Worm (Caenorhabditis elegans) whole organism, young adult: ENCODE results near the gene argk-1.

ENCODE experiments used
- C17E4.6 ChIP-seq: fragments of 200-800 bp; sonication (Bioruptor generic); IDR thresholded peaks from 2 replicates; pipeline ENCODE4 v1.3.6; 2022; ENCODE audit warnings: missing genetic modification reagents, missing genetic modification characterization, missing compliant biosample characterization
- F23B12.7 ChIP-seq: sonication (generic microtip); optimal IDR thresholded peaks from 2 replicates; lab custom pipeline; 2017; ENCODE audit warnings: missing genetic modification characterization, mild to moderate bottlenecking, missing compliant biosample characterization, antibody characterized with exemption, moderate library complexity; ENCODE audit not compliant: insufficient read depth
- F33H1.4 ChIP-seq: fragments of 200-800 bp; sonication (Bioruptor generic); IDR thresholded peaks from 2 replicates; pipeline ENCODE4 v1.3.6; 2022; ENCODE audit warnings: missing genetic modification reagents, missing genetic modification characterization, missing compliant biosample characterization
- T07F8.4 ChIP-seq: sonication (generic microtip); optimal IDR thresholded peaks from 2 replicates; lab custom pipeline; 2016; ENCODE audit warnings: mild to moderate bottlenecking, missing genetic modification characterization, moderate library complexity, missing compliant biosample characterization
- Y53F4B.3 ChIP-seq: fragments of 200-800 bp; sonication (Bioruptor generic); IDR thresholded peaks from 2 replicates; pipeline ENCODE4 v1.3.6; 2022; ENCODE audit warnings: missing genetic modification reagents, missing genetic modification characterization, missing compliant biosample characterization
- Y53G8AR.9 ChIP-seq: fragments of 200-800 bp; sonication (Bioruptor generic); conservative IDR thresholded peaks from 2 replicates; pipeline ENCODE4 v1.3.6; 2022; ENCODE audit warnings: missing genetic modification reagents, missing genetic modification characterization, missing compliant biosample characterization
- Y67H2A.10 ChIP-seq: fragments of 200-800 bp; sonication (Bioruptor generic); conservative IDR thresholded peaks from 2 replicates; pipeline ENCODE4 v1.3.6; 2022; ENCODE audit warnings: missing genetic modification reagents, missing genetic modification characterization, missing compliant biosample characterization
- Y95B8A.8 ChIP-seq: fragments of 200-800 bp; sonication (Bioruptor generic); IDR thresholded peaks from 2 replicates; pipeline ENCODE4 v1.3.6; 2022; ENCODE audit warnings: missing genetic modification reagents, missing genetic modification characterization, missing compliant biosample characterization
- ZK185.1 ChIP-seq: sonication (generic microtip); optimal IDR thresholded peaks from 2 replicates; lab custom pipeline; 2016; ENCODE audit warnings: mild to moderate bottlenecking, missing genetic modification characterization, missing compliant biosample characterization; ENCODE audit not compliant: poor library complexity, severe bottlenecking
- atf-7 ChIP-seq: sonication (generic microtip); optimal IDR thresholded peaks from 2 replicates; lab custom pipeline; 2017; ENCODE audit warnings: mild to moderate bottlenecking, missing genetic modification characterization, missing compliant biosample characterization
- athp-1 ChIP-seq: sonication (generic microtip); optimal IDR thresholded peaks from 2 replicates; lab custom pipeline; 2017; ENCODE audit warnings: mild to moderate bottlenecking, missing genetic modification characterization, missing compliant biosample characterization
- attf-3 ChIP-seq: fragments of 200-800 bp; sonication (Bioruptor generic); conservative IDR thresholded peaks from 2 replicates; pipeline ENCODE4 v1.3.6; 2022; ENCODE audit warnings: missing genetic modification reagents, missing genetic modification characterization, missing compliant biosample characterization
- cebp-2 ChIP-seq: fragments of 200-800 bp; sonication (Bioruptor generic); IDR thresholded peaks from 2 replicates; pipeline ENCODE4 v1.3.6; 2022; ENCODE audit warnings: missing genetic modification characterization, missing compliant biosample characterization
- ceh-27 ChIP-seq: fragments of 200-800 bp; sonication (Bioruptor generic); optimal IDR thresholded peaks from 2 replicates; lab custom pipeline; 2018; ENCODE audit warnings: mild to moderate bottlenecking, missing genetic modification characterization, moderate library complexity, missing compliant biosample characterization
- ceh-58 ChIP-seq: fragments of 200-800 bp; sonication (Bioruptor generic); IDR thresholded peaks from 2 replicates; pipeline ENCODE4 v1.3.6; 2022; ENCODE audit warnings: missing genetic modification characterization, missing compliant biosample characterization
- ceh-79 ChIP-seq: sonication (generic microtip); optimal IDR thresholded peaks from 2 replicates; lab custom pipeline; 2017; ENCODE audit warnings: mild to moderate bottlenecking, missing genetic modification characterization, missing compliant biosample characterization
- die-1 ChIP-seq: sonication (generic microtip); optimal IDR thresholded peaks from 2 replicates; lab custom pipeline; 2016; ENCODE audit warnings: missing genotype, mild to moderate bottlenecking, missing genetic modification characterization, missing compliant biosample characterization
- dox-1 ChIP-seq: fragments of 200-800 bp; sonication (Bioruptor generic); IDR thresholded peaks from 2 replicates; pipeline ENCODE4 v1.3.6; 2022; ENCODE audit warnings: missing genetic modification reagents, missing genetic modification characterization, missing compliant biosample characterization
- efl-1 ChIP-seq: fragments of 150-350 bp; optimal IDR thresholded peaks from 2 replicates; lab custom pipeline; 2014; ENCODE audit warnings: missing biosample characterization, missing genetic modification reagents, missing genetic modification characterization
- egl-18 ChIP-seq: fragments of 200-800 bp; sonication (Bioruptor generic); IDR thresholded peaks from 2 replicates; pipeline ENCODE4 v1.3.6; 2022; ENCODE audit warnings: missing genetic modification reagents, missing genetic modification characterization, missing compliant biosample characterization
- ets-4 ChIP-seq: fragments of 200-800 bp; sonication (Bioruptor generic); optimal IDR thresholded peaks from 2 replicates; lab custom pipeline; 2018; ENCODE audit warnings: mild to moderate bottlenecking, missing genetic modification characterization, missing compliant biosample characterization
- hlh-12 ChIP-seq: sonication (generic microtip); optimal IDR thresholded peaks from 2 replicates; lab custom pipeline; 2016; ENCODE audit warnings: missing genetic modification characterization, missing compliant biosample characterization
- hmg-1.2 ChIP-seq: fragments of 200-800 bp; sonication (Bioruptor generic); IDR thresholded peaks from 2 replicates; pipeline ENCODE4 v1.3.6; 2022; ENCODE audit warnings: missing genetic modification reagents, missing genetic modification characterization, missing compliant biosample characterization
- hrde-1 ChIP-seq: sonication (generic microtip); optimal IDR thresholded peaks from 2 replicates; lab custom pipeline; 2016; ENCODE audit warnings: missing genetic modification characterization, mild to moderate bottlenecking, missing compliant biosample characterization, moderate library complexity, missing genotype, missing genetic modification reagents, borderline replicate concordance
- hsf-1 ChIP-seq: fragments of 200-800 bp; sonication (Bioruptor generic); IDR thresholded peaks from 2 replicates; pipeline ENCODE4 v1.3.6; 2022; ENCODE audit warnings: missing genetic modification reagents, missing genetic modification characterization, missing compliant biosample characterization
- let-526 ChIP-seq: fragments of 200-800 bp; sonication (Bioruptor generic); IDR thresholded peaks from 2 replicates; pipeline ENCODE4 v1.3.6; 2022; ENCODE audit warnings: missing genetic modification reagents, missing genetic modification characterization, missing compliant biosample characterization
- lin-26 ChIP-seq: fragments of 200-800 bp; sonication (Bioruptor generic); IDR thresholded peaks from 2 replicates; pipeline ENCODE4 v1.3.6; 2022; ENCODE audit warnings: missing genetic modification reagents, missing genetic modification characterization, missing compliant biosample characterization
- lsl-1 ChIP-seq: fragments of 200-800 bp; sonication (Bioruptor generic); optimal IDR thresholded peaks from 2 replicates; lab custom pipeline; 2018; ENCODE audit warnings: mild to moderate bottlenecking, missing genetic modification characterization, moderate library complexity, missing compliant biosample characterization
- madf-3 ChIP-seq: fragments of 200-800 bp; sonication (Bioruptor generic); IDR thresholded peaks from 2 replicates; pipeline ENCODE4 v1.3.6; 2022; ENCODE audit warnings: missing genetic modification reagents, missing genetic modification characterization, missing compliant biosample characterization
- mcd-1 ChIP-seq: fragments of 200-800 bp; sonication (Bioruptor generic); IDR thresholded peaks from 2 replicates; pipeline ENCODE4 v1.3.6; 2022; ENCODE audit warnings: missing genetic modification reagents, missing genetic modification characterization, missing compliant biosample characterization
- mel-28 ChIP-seq: sonication (generic microtip); optimal IDR thresholded peaks from 2 replicates; lab custom pipeline; 2016; ENCODE audit warnings: borderline replicate concordance, mild to moderate bottlenecking, missing genetic modification characterization, missing compliant biosample characterization
- nfya-2 ChIP-seq: fragments of 200-800 bp; sonication (Bioruptor generic); IDR thresholded peaks from 2 replicates; pipeline ENCODE4 v1.3.6; 2022; ENCODE audit warnings: missing genetic modification reagents, missing genetic modification characterization, missing compliant biosample characterization
- nhr-27 ChIP-seq: fragments of 200-800 bp; sonication (Bioruptor generic); optimal IDR thresholded peaks from 2 replicates; lab custom pipeline; 2018; ENCODE audit warnings: mild to moderate bottlenecking, missing genetic modification characterization, moderate library complexity, missing compliant biosample characterization
- pbrm-1 ChIP-seq: fragments of 200-800 bp; sonication (Bioruptor generic); IDR thresholded peaks from 2 replicates; pipeline ENCODE4 v1.3.6; 2022; ENCODE audit warnings: missing genetic modification reagents, missing genetic modification characterization, missing compliant biosample characterization
- rpc-1 ChIP-seq, 2 experiments: fragments of 150-350 bp in 1 of 2; sonication (generic microtip) in 1 of 2; optimal IDR thresholded peaks; 2 replicates each; lab custom pipeline; 2014 to 2018; ENCODE audit warnings: missing biosample characterization in 1 of 2, missing genetic modification characterization in 1 of 2, missing genetic modification reagents in 1 of 2, missing genotype in 1 of 2
- snpc-1.3 ChIP-seq: sonication (generic microtip); optimal IDR thresholded peaks from 2 replicates; lab custom pipeline; 2017; ENCODE audit warnings: missing genetic modification characterization, mild to moderate bottlenecking, missing compliant biosample characterization, antibody characterized with exemption, moderate library complexity, missing genotype, missing genetic modification reagents; ENCODE audit not compliant: insufficient read depth
- snpc-3.4 ChIP-seq: sonication (generic microtip); optimal IDR thresholded peaks from 2 replicates; lab custom pipeline; 2017; ENCODE audit warnings: missing genetic modification characterization, mild to moderate bottlenecking, missing compliant biosample characterization, antibody characterized with exemption, moderate library complexity, missing genotype, missing genetic modification reagents
- snpc-4 ChIP-seq, 5 experiments: fragments of 150-350 bp in 1 of 5; sonication (generic microtip) in 4 of 5; optimal IDR thresholded peaks; 2 replicates each; lab custom pipeline; 2014 to 2018; ENCODE audit warnings: missing genetic modification characterization in 5 of 5, missing biosample characterization in 3 of 5, antibody characterized with exemption in 2 of 5, mild to moderate bottlenecking in 2 of 5, missing compliant biosample characterization in 2 of 5, missing genotype in 2 of 5, moderate library complexity in 2 of 5, missing genetic modification reagents in 1 of 5
- tbp1 ChIP-seq: fragments of 200-800 bp; sonication (Bioruptor generic); optimal IDR thresholded peaks from 2 replicates; lab custom pipeline; 2018; ENCODE audit warnings: mild to moderate bottlenecking, missing genetic modification characterization, missing compliant biosample characterization
- xnd-1 ChIP-seq: sonication (generic microtip); optimal IDR thresholded peaks from 2 replicates; lab custom pipeline; 2016; ENCODE audit warnings: missing genotype, missing genetic modification reagents, missing genetic modification characterization, missing compliant biosample characterization
- ztf-18 ChIP-seq: sonication (generic microtip); optimal IDR thresholded peaks from 2 replicates; lab custom pipeline; 2016; ENCODE audit warnings: missing genotype, mild to moderate bottlenecking, missing genetic modification characterization, missing compliant biosample characterization
- ztf-25 ChIP-seq: fragments of 200-800 bp; sonication (Bioruptor generic); IDR thresholded peaks from 2 replicates; pipeline ENCODE4 v1.3.6; 2022; ENCODE audit warnings: missing genetic modification reagents, missing genetic modification characterization, missing compliant biosample characterization
- ztf-6 ChIP-seq: fragments of 200-800 bp; sonication (Bioruptor generic); IDR thresholded peaks from 2 replicates; pipeline ENCODE4 v1.3.6; 2022; ENCODE audit warnings: missing genetic modification reagents, missing genetic modification characterization, missing compliant biosample characterization

Gene argk-1

DNA sequence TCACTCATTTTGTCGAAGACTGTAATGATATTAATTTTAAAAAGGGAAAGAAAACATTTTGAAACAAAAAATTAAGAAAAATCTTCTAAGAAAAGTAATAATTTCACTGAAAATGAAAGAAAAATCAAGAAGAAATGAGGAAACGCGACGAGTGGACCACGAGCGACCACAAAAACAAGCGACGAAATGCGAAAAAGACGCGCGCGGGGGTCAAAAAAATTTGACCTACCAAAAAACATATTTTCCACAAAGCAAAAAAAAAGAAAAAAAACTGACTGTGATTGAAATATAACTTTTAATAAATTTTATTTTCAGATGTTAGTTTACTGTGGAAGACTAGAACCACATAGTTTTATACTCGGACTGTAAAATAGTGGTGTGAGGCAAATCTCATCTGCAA is 44.8 kb upstream of the argk-1 start, which contains the start of gene F14H3.6 (continued):
- no peak for TF ChIP-seq F33H1.4 (GFP tag; lab: Robert Waterston, UW)
- no peak for TF ChIP-seq C17E4.6 (GFP tag; lab: Robert Waterston, UW)
- TF ChIP-seq die-1 (tag; lab: Kevin White, UChicago): no peak
- TF ChIP-seq xnd-1 (tag; lab: Kevin White, UChicago): peak; percentile 44
- no peak for TF ChIP-seq ets-4 (GFP tag; lab: Kevin White, UChicago)
- TF ChIP-seq ceh-79 (tag; lab: Kevin White, UChicago): no peak
- no peak for TF ChIP-seq hsf-1
- no peak for TF ChIP-seq atf-7 (tag; lab: Kevin White, UChicago)
- no peak; the same call in 1 of the 2 replicates for TF ChIP-seq hmg-1.2 (GFP tag; lab: Robert Waterston, UW)
- no peak for TF ChIP-seq athp-1 (tag; lab: Kevin White, UChicago)
- no peak for TF ChIP-seq Y67H2A.10 (GFP tag; lab: Robert Waterston, UW)
- TF ChIP-seq efl-1: peak; percentile 86
- TF ChIP-seq snpc-3.4 (tag; lab: Kevin White, UChicago): no peak
- TF ChIP-seq ztf-6 (GFP tag; lab: Robert Waterston, UW): no peak
- no peak for TF ChIP-seq egl-18 (GFP tag; lab: Robert Waterston, UW)
- TF ChIP-seq nhr-27 (tag; lab: Kevin White, UChicago): no peak
- no peak for TF ChIP-seq mel-28
- TF ChIP-seq dox-1 (GFP tag; lab: Robert Waterston, UW): no peak
- TF ChIP-seq lsl-1: no peak
- no peak for TF ChIP-seq snpc-1.3
- TF ChIP-seq ztf-18 (tag; lab: Kevin White, UChicago): no peak
- TF ChIP-seq snpc-4 (GFP tag; optimal IDR thresholded peaks at IDR 0.05; lab: Kevin White, UChicago): no peak
- TF ChIP-seq snpc-4 (tag; optimal IDR thresholded peaks at IDR 0.05; lab: Kevin White, UChicago): no peak
- TF ChIP-seq F23B12.7 (tag; lab: Kevin White, UChicago): no peak
- no peak for TF ChIP-seq hrde-1
- TF ChIP-seq let-526 (GFP tag; lab: Robert Waterston, UW): no peak
- TF ChIP-seq Y53G8AR.9 (GFP tag; lab: Robert Waterston, UW): no peak
- no peak for TF ChIP-seq Y95B8A.8

ce11 chrV:16060135-16060534 is 43.6 kb upstream of the argk-1 start, which contains the start of gene F14H3.15:
TSS of gene F14H3.15 (minus strand) at chrV:16060235.
- TF ChIP-seq cebp-2 (no peak), pbrm-1 (no peak), rpc-1 (optimal IDR thresholded peaks at IDR 0.05; lab: Kevin White, UChicago) (no peak), rpc-1 (tag; optimal IDR thresholded peaks at IDR 0.05; lab: Kevin White, UChicago) (no peak), Y67H2A.10 (GFP tag; lab: Robert Waterston, UW) (no peak), hlh-12 (no peak), attf-3 (no peak), dox-1 (GFP tag; lab: Robert Waterston, UW) (no peak), lin-26 (GFP tag; lab: Robert Waterston, UW) (no peak), ZK185.1 (tag; lab: Kevin White, UChicago) (no peak), nfya-2 (GFP tag; lab: Robert Waterston, UW) (no peak), egl-18 (GFP tag; lab: Robert Waterston, UW) (no peak), ceh-58 (GFP tag; lab: Robert Waterston, UW) (no peak), ceh-27 (GFP tag; lab: Kevin White, UChicago) (no peak), ztf-25 (GFP tag; lab: Robert Waterston, UW) (no peak), T07F8.4 (no peak), Y53F4B.3 (GFP tag; lab: Robert Waterston, UW) (no peak), mcd-1 (GFP tag; lab: Robert Waterston, UW) (no peak), madf-3 (no peak), tbp1 (GFP tag; lab: Kevin White, UChicago) (no peak)
